Fruit fly (Drosophila melanogaster) whole organism, embryonic: ENCODE results near the gene CG3704.

Experiments used
- B-H2 ChIP-seq: fragments of 200-800 bp; sonication (Bioruptor generic); optimal IDR thresholded peaks from 2 replicates; lab custom pipeline; 2018; ENCODE audit warnings: missing biosample characterization, mild to moderate bottlenecking, missing genetic modification characterization
- Bteb2 ChIP-seq: fragments of 200-800 bp; sonication (Bioruptor generic); optimal IDR thresholded peaks from 2 replicates; lab custom pipeline; 2016; ENCODE audit warnings: missing biosample characterization, missing genetic modification characterization
- CG12942 ChIP-seq: fragments of 200-800 bp; sonication (Bioruptor generic); optimal IDR thresholded peaks from 3 replicates; lab custom pipeline; 2016; ENCODE audit warnings: missing biosample characterization, missing genetic modification characterization
- CG14050 ChIP-seq: fragments of 200-800 bp; sonication (Bioruptor generic); IDR thresholded peaks from 3 replicates; pipeline ENCODE4 v1.3.6; 2022; ENCODE audit warnings: missing biosample characterization, missing genetic modification characterization
- CG16863 ChIP-seq: fragments of 200-800 bp; sonication (Bioruptor generic); optimal IDR thresholded peaks from 3 replicates; lab custom pipeline; 2016; ENCODE audit warnings: missing biosample characterization, missing genetic modification characterization
- CG18476 ChIP-seq: fragments of 200-800 bp; sonication (Bioruptor generic); optimal IDR thresholded peaks from 2 replicates; lab custom pipeline; 2016; ENCODE audit warnings: missing biosample characterization, mild to moderate bottlenecking, missing genetic modification characterization
- CG18619 ChIP-seq: fragments of 200-800 bp; sonication (Bioruptor generic); optimal IDR thresholded peaks from 3 replicates; lab custom pipeline; 2017; ENCODE audit warnings: missing biosample characterization, mild to moderate bottlenecking, missing genetic modification characterization
- CG2889 ChIP-seq: fragments of 200-800 bp; sonication (Bioruptor generic); IDR thresholded peaks from 3 replicates; pipeline ENCODE4 v1.3.6; 2022; ENCODE audit warnings: missing biosample characterization, missing genetic modification characterization
- CG4360 ChIP-seq: fragments of 200-800 bp; sonication (Bioruptor generic); IDR thresholded peaks from 2 replicates; pipeline ENCODE4 v1.3.6; 2022; ENCODE audit warnings: missing biosample characterization, missing genetic modification characterization
- CG6654 ChIP-seq: fragments of 200-800 bp; sonication (Bioruptor generic); optimal IDR thresholded peaks from 2 replicates; lab custom pipeline; 2017; ENCODE audit warnings: missing biosample characterization, mild to moderate bottlenecking, missing genetic modification characterization
- CG7839 ChIP-seq: fragments of 200-800 bp; sonication (Bioruptor generic); optimal IDR thresholded peaks from 3 replicates; lab custom pipeline; 2018; ENCODE audit warnings: missing biosample characterization, mild to moderate bottlenecking, missing genetic modification characterization, moderate library complexity
- CG8478 ChIP-seq: fragments of >200 bp; optimal IDR thresholded peaks from 2 replicates; lab custom pipeline; 2018
- CG8944 ChIP-seq: fragments of 200-800 bp; sonication (Bioruptor generic); optimal IDR thresholded peaks from 3 replicates; lab custom pipeline; 2016; ENCODE audit warnings: missing biosample characterization, missing genetic modification characterization
- CG9727 ChIP-seq: fragments of 200-800 bp; sonication (Bioruptor generic); optimal IDR thresholded peaks from 3 replicates; lab custom pipeline; 2017; ENCODE audit warnings: missing biosample characterization, mild to moderate bottlenecking, missing genetic modification characterization
- CG9817 ChIP-seq: fragments of 200-800 bp; sonication (Bioruptor generic); optimal IDR thresholded peaks from 2 replicates; lab custom pipeline; 2018; ENCODE audit warnings: missing biosample characterization, mild to moderate bottlenecking, missing genetic modification characterization, moderate library complexity
- CTCF ChIP-seq: fragments of 200-800 bp; sonication (Bioruptor generic); optimal IDR thresholded peaks from 2 replicates; lab custom pipeline; 2017; ENCODE audit warnings: missing biosample characterization, mild to moderate bottlenecking, missing genetic modification characterization, moderate library complexity
- Deaf1 ChIP-seq: fragments of 200-800 bp; optimal IDR thresholded peaks from 3 replicates; lab custom pipeline; 2019; ENCODE audit warnings: missing biosample characterization, mild to moderate bottlenecking, missing genetic modification characterization, moderate library complexity
- ERR ChIP-seq: fragments of 200-800 bp; sonication (Bioruptor generic); optimal IDR thresholded peaks from 2 replicates; lab custom pipeline; 2016; ENCODE audit warnings: missing biosample characterization, missing genetic modification characterization
- Ets65A ChIP-seq: fragments of 200-800 bp; sonication (Bioruptor generic); peaks from one replicate; lab custom pipeline; 2016; ENCODE audit warnings: missing biosample characterization, missing genetic modification characterization
- Fer2 ChIP-seq: fragments of 200-800 bp; sonication (Bioruptor generic); optimal IDR thresholded peaks from 2 replicates; lab custom pipeline; 2018; ENCODE audit warnings: missing biosample characterization, mild to moderate bottlenecking, missing genetic modification characterization, moderate library complexity
- Hr39 ChIP-seq: fragments of >200 bp; optimal IDR thresholded peaks from 2 replicates; lab custom pipeline; 2017
- Hr78 ChIP-seq, 2 experiments: fragments of 200-800 bp in 1 of 2; fragments of >200 bp in 1 of 2; sonication (Bioruptor generic) in 1 of 2; optimal IDR thresholded peaks; 2 replicates each; lab custom pipeline; 2017 to 2019; ENCODE audit warnings: missing biosample characterization in 2 of 2, missing genetic modification characterization in 2 of 2, mild to moderate bottlenecking in 1 of 2, moderate library complexity in 1 of 2
- Med ChIP-seq: fragments of 200-800 bp; sonication (Bioruptor generic); peaks from one replicate; lab custom pipeline; 2016; ENCODE audit warnings: missing biosample characterization, missing genetic modification characterization, mild to moderate bottlenecking, inconsistent platforms, moderate library complexity
- Meics ChIP-seq: fragments of 200-800 bp; sonication (Bioruptor generic); optimal IDR thresholded peaks from 2 replicates; lab custom pipeline; 2017; ENCODE audit warnings: missing biosample characterization, mild to moderate bottlenecking, missing genetic modification characterization
- NfI ChIP-seq: fragments of 200-800 bp; sonication (Bioruptor generic); optimal IDR thresholded peaks from 3 replicates; lab custom pipeline; 2018; ENCODE audit warnings: missing biosample characterization, mild to moderate bottlenecking, missing genetic modification characterization, moderate library complexity
- Ptx1 ChIP-seq: fragments of 200-800 bp; sonication (Bioruptor generic); IDR thresholded peaks from 2 replicates; pipeline ENCODE4 v1.3.6; 2022; ENCODE audit warnings: missing biosample characterization, missing genetic modification characterization
- YL-1 ChIP-seq: fragments of 200-800 bp; sonication (Bioruptor generic); optimal IDR thresholded peaks from 3 replicates; lab custom pipeline; 2017; ENCODE audit warnings: missing biosample characterization, mild to moderate bottlenecking, missing genetic modification characterization
- cg ChIP-seq: fragments of 200-800 bp; sonication (Bioruptor generic); optimal IDR thresholded peaks from 3 replicates; lab custom pipeline; 2019; ENCODE audit warnings: missing biosample characterization, mild to moderate bottlenecking, missing genetic modification characterization, moderate library complexity
- chinmo ChIP-seq: fragments of 200-800 bp; sonication (Bioruptor generic); IDR thresholded peaks from 4 replicates; pipeline ENCODE4 v1.3.6; 2022; ENCODE audit warnings: missing biosample characterization, missing genetic modification characterization; ENCODE audit not compliant: partially characterized antibody
- chn ChIP-seq: fragments of 200-800 bp; sonication (Bioruptor generic); optimal IDR thresholded peaks from 2 replicates; lab custom pipeline; 2016; ENCODE audit warnings: missing biosample characterization, missing genetic modification characterization
- danr ChIP-seq: fragments of 200-800 bp; sonication (Bioruptor generic); IDR thresholded peaks from 2 replicates; pipeline ENCODE4 v1.3.6; 2022; ENCODE audit warnings: missing biosample characterization, missing genetic modification characterization
- fd102C ChIP-seq: fragments of 200-800 bp; sonication (Bioruptor generic); optimal IDR thresholded peaks from 2 replicates; lab custom pipeline; 2018; ENCODE audit warnings: missing biosample characterization, mild to moderate bottlenecking, missing genetic modification characterization, moderate library complexity
- gfzf ChIP-seq: fragments of 200-800 bp; sonication (Bioruptor generic); optimal IDR thresholded peaks from 2 replicates; lab custom pipeline; 2016; ENCODE audit warnings: missing biosample characterization, mild to moderate bottlenecking, missing genetic modification characterization, moderate library complexity
- mirr ChIP-seq: fragments of 200-800 bp; sonication (Bioruptor generic); optimal IDR thresholded peaks from 3 replicates; lab custom pipeline; 2018; ENCODE audit warnings: missing biosample characterization, mild to moderate bottlenecking, missing genetic modification characterization
- mld ChIP-seq: fragments of 200-800 bp; sonication (Bioruptor generic); IDR thresholded peaks from 3 replicates; pipeline ENCODE4 v1.3.6; 2022; ENCODE audit warnings: missing biosample characterization, missing genetic modification characterization; ENCODE audit not compliant: partially characterized antibody
- nmo ChIP-seq: fragments of 200-800 bp; sonication (Bioruptor generic); optimal IDR thresholded peaks from 2 replicates; lab custom pipeline; 2018; ENCODE audit warnings: missing biosample characterization, mild to moderate bottlenecking, missing genetic modification characterization, moderate library complexity
- onecut ChIP-seq: fragments of 200-800 bp; sonication (Bioruptor generic); IDR thresholded peaks from 2 replicates; pipeline ENCODE4 v1.3.6; 2022; ENCODE audit warnings: missing biosample characterization, missing genetic modification characterization
- otp ChIP-seq: fragments of 200-800 bp; sonication (Bioruptor generic); IDR thresholded peaks from 3 replicates; pipeline ENCODE4, ENCODE4 v1.3.6; 2022; ENCODE audit warnings: missing biosample characterization, missing genetic modification characterization
- pan ChIP-seq, 4 experiments: fragments of >200 bp in 3 of 4; fragments of 200-800 bp in 1 of 4; sonication (Bioruptor generic) in 1 of 4; optimal IDR thresholded peaks in 3 of 4; IDR thresholded peaks in 1 of 4; 2 replicates each; pipeline versions ENCODE4 v1.3.6 to Lab custom; 2017 to 2022; ENCODE audit warnings: missing biosample characterization in 2 of 4, missing genetic modification characterization in 2 of 4, mixed read lengths in 1 of 4
- pho ChIP-seq: fragments of 200-800 bp; sonication (Bioruptor generic); optimal IDR thresholded peaks from 2 replicates; lab custom pipeline; 2016; ENCODE audit warnings: missing biosample characterization, missing genetic modification characterization
- pita ChIP-seq: fragments of 200-800 bp; sonication (Bioruptor generic); optimal IDR thresholded peaks from 2 replicates; lab custom pipeline; 2017; ENCODE audit warnings: missing biosample characterization, mild to moderate bottlenecking, missing genetic modification characterization
- pzg ChIP-seq: fragments of 200-800 bp; sonication (Bioruptor generic); optimal IDR thresholded peaks from 3 replicates; lab custom pipeline; 2018; ENCODE audit warnings: missing biosample characterization, mild to moderate bottlenecking, missing genetic modification characterization, moderate library complexity
- row ChIP-seq: fragments of 200-800 bp; sonication (Bioruptor generic); IDR thresholded peaks from 3 replicates; pipeline ENCODE4 v1.3.6; 2022; ENCODE audit warnings: missing biosample characterization, missing genetic modification characterization
- run ChIP-seq: fragments of 200-800 bp; sonication (Bioruptor generic); optimal IDR thresholded peaks from 3 replicates; lab custom pipeline; 2018; ENCODE audit warnings: missing biosample characterization, mild to moderate bottlenecking, missing genetic modification characterization
- salm ChIP-seq: fragments of 200-800 bp; sonication (Bioruptor generic); optimal IDR thresholded peaks from 2 replicates; lab custom pipeline; 2018; ENCODE audit warnings: missing biosample characterization, mild to moderate bottlenecking, missing genetic modification characterization
- sd ChIP-seq: fragments of 200-800 bp; sonication (Bioruptor generic); optimal IDR thresholded peaks from 3 replicates; lab custom pipeline; 2018; ENCODE audit warnings: missing biosample characterization, mild to moderate bottlenecking, missing genetic modification characterization, moderate library complexity
- z ChIP-seq: fragments of 200-800 bp; sonication (Bioruptor generic); IDR thresholded peaks from 3 replicates; pipeline ENCODE4 v1.3.6; 2022; ENCODE audit warnings: missing biosample characterization, missing genetic modification characterization

The CG3704 gene

dm6 chrX:946162-946561, 5.6 kb upstream of the CG3704 start (continued):
- TF ChIP-seq chinmo = 0 out of 4 replicates have a peak, but pooled peaks have one; percentile 45
- no peak for TF ChIP-seq Meics (GFP tag; lab: Kevin White, UChicago)
- no peak for TF ChIP-seq nmo (GFP tag; lab: Kevin White, UChicago)
- peak; percentile 12 for TF ChIP-seq run (tag; lab: Kevin White, UChicago)
- TF ChIP-seq B-H2 (GFP tag; lab: Kevin White, UChicago) = no peak
- peak; percentile 64 for TF ChIP-seq mirr (GFP tag; lab: Kevin White, UChicago)
- peak; percentile 9 for TF ChIP-seq Deaf1 (tag; lab: Kevin White, UChicago)
- TF ChIP-seq CG8478 = no peak
- no peak for TF ChIP-seq pzg
- TF ChIP-seq Hr78 (GFP tag; optimal IDR thresholded peaks at IDR 0.05; lab: Kevin White, UChicago) = peak in 1 of 2 experiments; percentile 57
- TF ChIP-seq mld (GFP tag; lab: Robert Waterston, UW) = no peak
- no peak for TF ChIP-seq salm
- no peak for TF ChIP-seq YL-1 (GFP tag; lab: Kevin White, UChicago)
- no peak for TF ChIP-seq otp (GFP tag; lab: Robert Waterston, UW)
- TF ChIP-seq Fer2 (tag; lab: Kevin White, UChicago) = no peak
- no peak for TF ChIP-seq CG12942 (GFP tag; lab: Kevin White, UChicago)
- TF ChIP-seq z (GFP tag; lab: Robert Waterston, UW) = 0 out of 3 replicates have a peak, but pooled peaks have one; percentile 19
- TF ChIP-seq ERR (GFP tag; lab: Kevin White, UChicago) = peak; percentile 68
- TF ChIP-seq chn (GFP tag; lab: Kevin White, UChicago) = no peak
- no peak for TF ChIP-seq Bteb2 (GFP tag; lab: Kevin White, UChicago)
- TF ChIP-seq CG8944 = no peak
- TF ChIP-seq pan (optimal IDR thresholded peaks at IDR 0.05; lab: Kevin White, UChicago) = no peak
- no peak for TF ChIP-seq pan (GFP tag; optimal IDR thresholded peaks at IDR 0.05 in 1 of 2, IDR thresholded peaks at IDR 0.05 in 1 of 2)
- TF ChIP-seq pita (GFP tag; lab: Kevin White, UChicago) = no peak
- TF ChIP-seq sd = peak; percentile 84

DNA sequence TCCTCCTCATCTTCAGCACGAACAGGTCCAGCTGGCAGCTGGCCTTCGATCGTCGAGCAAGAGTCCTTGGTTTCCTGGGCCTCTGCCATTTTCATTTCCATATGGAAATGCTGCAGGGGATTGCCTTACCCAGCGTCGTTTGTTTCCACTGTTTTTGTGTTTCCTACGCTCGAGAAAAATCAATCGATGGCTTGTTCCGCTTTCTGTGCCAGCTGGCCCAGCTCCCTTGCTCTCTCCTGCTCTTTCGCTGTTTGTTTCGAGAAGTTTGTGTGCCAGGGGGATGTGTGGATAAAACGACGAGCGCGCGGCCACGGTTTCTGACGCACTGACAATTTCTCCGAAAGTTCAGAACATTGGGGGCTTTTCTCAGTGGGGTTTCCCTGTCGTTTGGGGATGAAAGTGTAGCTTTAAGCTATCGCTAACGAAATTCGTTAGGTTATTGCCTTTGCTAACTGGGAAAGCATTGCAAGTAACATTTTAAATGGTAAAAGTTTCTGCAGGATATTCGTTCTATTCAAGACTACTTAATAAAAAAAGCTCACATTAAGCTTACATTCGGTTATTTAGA, 4.9 kb upstream of the CG3704 start, which contains the start of gene CG3703:
TSS of gene CG3703 (minus strand) at position 328 of the 568 bp plus-strand sequence.
- TF ChIP-seq CG6654 (peak; percentile 57), Hr39 (lab: Kevin White, UChicago) (no peak), danr (GFP tag; lab: Robert Waterston, UW) (no peak), CTCF (peak; percentile 27), gfzf (no peak), Ets65A (GFP tag; lab: Kevin White, UChicago) (peak; percentile 15), Med (GFP tag; lab: Kevin White, UChicago) (no peak), pho (GFP tag; lab: Kevin White, UChicago) (no peak), Ptx1 (GFP tag; lab: Robert Waterston, UW) (no peak), CG14050 (GFP tag; lab: Robert Waterston, UW) (no peak), CG9727 (GFP tag; lab: Kevin White, UChicago) (no peak), pita (GFP tag; lab: Kevin White, UChicago) (peak; percentile 29), CG16863 (GFP tag; lab: Kevin White, UChicago) (no peak), CG18619 (GFP tag; lab: Kevin White, UChicago) (no peak), NfI (no peak), cg (GFP tag; lab: Kevin White, UChicago) (no peak), onecut (GFP tag; lab: Robert Waterston, UW) (peak; percentile 90), CG18476 (GFP tag; lab: Kevin White, UChicago) (no peak), CG7839 (tag; lab: Kevin White, UChicago) (no peak), CG2889 (no peak), fd102C (no peak), row (no peak), CG9817 (tag; lab: Kevin White, UChicago) (no peak), CG4360 (no peak)
